Fruit fly (Drosophila melanogaster) whole organism, embryonic: Measurements from ENCODE around the gene CG1738.

ENCODE experiments used
- Atf6 ChIP-seq: fragments of 200-800 bp; sonication (Bioruptor generic); IDR thresholded peaks from 2 replicates; pipeline ENCODE4 v1.3.6; 2022; ENCODE audit warnings: missing biosample characterization, missing genetic modification characterization
- Awh ChIP-seq: fragments of 200-800 bp; sonication (Bioruptor generic); IDR thresholded peaks from 2 replicates; pipeline ENCODE4, ENCODE4 v1.3.6; 2022; ENCODE audit warnings: missing biosample characterization, missing genetic modification characterization
- Bgb ChIP-seq: fragments of 200-800 bp; sonication (Bioruptor generic); IDR thresholded peaks from 2 replicates; pipeline ENCODE4 v1.3.6; 2022; ENCODE audit warnings: missing biosample characterization, missing genetic modification characterization; ENCODE audit not compliant: partially characterized antibody
- CG10267 ChIP-seq: fragments of 200-800 bp; sonication (Bioruptor generic); optimal IDR thresholded peaks from 2 replicates; lab custom pipeline; 2018; ENCODE audit warnings: missing biosample characterization, mild to moderate bottlenecking, missing genetic modification characterization, moderate library complexity
- CG10321 ChIP-seq: fragments of 200-800 bp; sonication (Bioruptor generic); IDR thresholded peaks from 2 replicates; pipeline ENCODE4 v1.3.6; 2022; ENCODE audit warnings: missing biosample characterization, missing genetic modification characterization
- CG11247 ChIP-seq: fragments of 200-800 bp; sonication (Bioruptor generic); IDR thresholded peaks from 2 replicates; pipeline ENCODE4 v1.3.6; 2022; ENCODE audit warnings: missing biosample characterization, missing genetic modification characterization
- CG12155 ChIP-seq: fragments of 200-800 bp; sonication (Bioruptor generic); optimal IDR thresholded peaks from 3 replicates; lab custom pipeline; 2016; ENCODE audit warnings: missing biosample characterization, missing genetic modification characterization
- CG1233 ChIP-seq: fragments of 200-800 bp; sonication (Bioruptor generic); optimal IDR thresholded peaks from 4 replicates; lab custom pipeline; 2018; ENCODE audit warnings: missing biosample characterization, mild to moderate bottlenecking, missing genetic modification characterization
- CG12744 ChIP-seq: fragments of 200-800 bp; sonication (Bioruptor generic); optimal IDR thresholded peaks from 2 replicates; lab custom pipeline; 2016; ENCODE audit warnings: missing biosample characterization, missing genetic modification characterization
- CG14667 ChIP-seq: fragments of 200-800 bp; sonication (Bioruptor generic); IDR thresholded peaks from 2 replicates; pipeline ENCODE4 v1.3.6; 2022; ENCODE audit warnings: missing biosample characterization, missing genetic modification characterization
- CG16863 ChIP-seq: fragments of 200-800 bp; sonication (Bioruptor generic); optimal IDR thresholded peaks from 3 replicates; lab custom pipeline; 2016; ENCODE audit warnings: missing biosample characterization, missing genetic modification characterization
- CG1832 ChIP-seq: fragments of 200-800 bp; sonication (Bioruptor generic); optimal IDR thresholded peaks from 2 replicates; lab custom pipeline; 2017; ENCODE audit warnings: missing biosample characterization, mild to moderate bottlenecking, missing genetic modification characterization, inconsistent platforms
- CG2116 ChIP-seq: fragments of 200-800 bp; sonication (Bioruptor generic); optimal IDR thresholded peaks from 3 replicates; lab custom pipeline; 2018; ENCODE audit warnings: missing biosample characterization, mild to moderate bottlenecking, missing genetic modification characterization
- CG4854 ChIP-seq: fragments of 200-800 bp; sonication (Bioruptor generic); optimal IDR thresholded peaks from 2 replicates; lab custom pipeline; 2016; ENCODE audit warnings: missing biosample characterization, missing genetic modification characterization, inconsistent platforms
- CG5180 ChIP-seq: fragments of 200-800 bp; sonication (Bioruptor generic); optimal IDR thresholded peaks from 3 replicates; lab custom pipeline; 2017; ENCODE audit warnings: missing biosample characterization, missing genetic modification characterization, mild to moderate bottlenecking, moderate library complexity, missing genetic modification reagents
- CG7839 ChIP-seq: fragments of 200-800 bp; sonication (Bioruptor generic); optimal IDR thresholded peaks from 3 replicates; lab custom pipeline; 2018; ENCODE audit warnings: missing biosample characterization, mild to moderate bottlenecking, missing genetic modification characterization, moderate library complexity
- ERR ChIP-seq: fragments of 200-800 bp; sonication (Bioruptor generic); optimal IDR thresholded peaks from 2 replicates; lab custom pipeline; 2016; ENCODE audit warnings: missing biosample characterization, missing genetic modification characterization
- GATAe ChIP-seq: fragments of 200-800 bp; sonication (Bioruptor generic); conservative IDR thresholded peaks from 2 replicates; pipeline ENCODE4 v1.3.6; 2022; ENCODE audit warnings: missing biosample characterization, missing genetic modification characterization
- Hand ChIP-seq: fragments of 200-800 bp; sonication (Bioruptor generic); optimal IDR thresholded peaks from 2 replicates; lab custom pipeline; 2017; ENCODE audit warnings: mild to moderate bottlenecking, missing biosample characterization, missing genetic modification reagents, missing genetic modification characterization
- Hmx ChIP-seq: fragments of 200-800 bp; sonication (Bioruptor generic); optimal IDR thresholded peaks from 2 replicates; lab custom pipeline; 2016; ENCODE audit warnings: missing biosample characterization, missing genetic modification characterization
- Hr3 ChIP-seq: fragments of 200-800 bp; sonication (Bioruptor generic); optimal IDR thresholded peaks from 3 replicates; lab custom pipeline; 2016; ENCODE audit warnings: missing biosample characterization, missing genetic modification characterization
- Hsf ChIP-seq: fragments of 200-800 bp; sonication (Bioruptor generic); optimal IDR thresholded peaks from 3 replicates; lab custom pipeline; 2016; ENCODE audit warnings: missing biosample characterization, missing genetic modification characterization
- NFAT ChIP-seq: fragments of 200-800 bp; sonication (Bioruptor generic); IDR thresholded peaks from 2 replicates; pipeline ENCODE4 v1.3.6; 2022; ENCODE audit warnings: missing biosample characterization, missing genetic modification characterization
- Poxn ChIP-seq: fragments of 200-800 bp; sonication (Bioruptor generic); IDR thresholded peaks from 2 replicates; pipeline ENCODE4 v1.3.6; 2022; ENCODE audit warnings: missing biosample characterization, missing genetic modification characterization
- Rfx ChIP-seq: fragments of 200-800 bp; sonication (Bioruptor generic); IDR thresholded peaks from 2 replicates; pipeline ENCODE4 v1.3.6; 2022; ENCODE audit warnings: missing biosample characterization, missing genetic modification characterization
- Sin3A ChIP-seq: fragments of >200 bp; optimal IDR thresholded peaks from 2 replicates; lab custom pipeline; 2018
- Sox102F ChIP-seq: fragments of 200-800 bp; sonication (Bioruptor generic); optimal IDR thresholded peaks from 2 replicates; lab custom pipeline; 2018; ENCODE audit warnings: missing biosample characterization, mild to moderate bottlenecking, missing genetic modification characterization, moderate library complexity
- Sry-δ ChIP-seq: fragments of 200-800 bp; sonication (Bioruptor generic); optimal IDR thresholded peaks from 2 replicates; lab custom pipeline; 2016; ENCODE audit warnings: missing biosample characterization, missing genetic modification characterization
- bbx ChIP-seq: fragments of 200-800 bp; sonication (Bioruptor generic); IDR thresholded peaks from 2 replicates; pipeline ENCODE4 v1.3.6; 2022; ENCODE audit warnings: missing biosample characterization, missing genetic modification characterization; ENCODE audit not compliant: partially characterized antibody
- bcd ChIP-seq: fragments of 200-800 bp; sonication (Bioruptor generic); optimal IDR thresholded peaks from 2 replicates; lab custom pipeline; 2017; ENCODE audit warnings: missing biosample characterization, mild to moderate bottlenecking, missing genetic modification characterization
- cad ChIP-seq: fragments of >200 bp; optimal IDR thresholded peaks from 2 replicates; lab custom pipeline; 2017; ENCODE audit warnings: missing biosample characterization, missing genetic modification characterization
- cas ChIP-seq: fragments of 200-800 bp; sonication (Bioruptor generic); IDR thresholded peaks from 2 replicates; pipeline ENCODE4 v1.3.6; 2022; ENCODE audit warnings: missing biosample characterization, missing genetic modification characterization
- ftz-f1 ChIP-seq: fragments of 200-800 bp; sonication (Bioruptor generic); optimal IDR thresholded peaks from 2 replicates; lab custom pipeline; 2016; ENCODE audit warnings: missing biosample characterization, missing genetic modification characterization
- gsb ChIP-seq: fragments of 200-800 bp; sonication (Bioruptor generic); IDR thresholded peaks from 2 replicates; pipeline ENCODE4 v1.3.6; 2022; ENCODE audit warnings: missing biosample characterization, missing genetic modification characterization
- hkb ChIP-seq, 2 experiments: fragments of 200-800 bp in 1 of 2; fragments of >200 bp in 1 of 2; sonication (Bioruptor generic) in 1 of 2; IDR thresholded peaks in 1 of 2; optimal IDR thresholded peaks in 1 of 2; 2 replicates each; pipeline versions ENCODE4 v1.3.6 to Lab custom; 2017 to 2022; ENCODE audit warnings: missing biosample characterization in 1 of 2, missing genetic modification characterization in 1 of 2
- lbe ChIP-seq: fragments of 200-800 bp; sonication (Bioruptor generic); optimal IDR thresholded peaks from 2 replicates; lab custom pipeline; 2016; ENCODE audit warnings: missing biosample characterization, mild to moderate bottlenecking, missing genetic modification characterization
- lilli ChIP-seq: fragments of 200-800 bp; sonication (Bioruptor generic); optimal IDR thresholded peaks from 3 replicates; lab custom pipeline; 2016; ENCODE audit warnings: missing biosample characterization, missing genetic modification characterization
- luna ChIP-seq: fragments of 200-800 bp; sonication (Bioruptor generic); optimal IDR thresholded peaks from 2 replicates; lab custom pipeline; 2016; ENCODE audit warnings: missing biosample characterization, missing genetic modification characterization
- mam ChIP-seq: fragments of 200-800 bp; sonication (Bioruptor generic); optimal IDR thresholded peaks from 3 replicates; lab custom pipeline; 2016; ENCODE audit warnings: missing biosample characterization, missing genetic modification characterization
- nau ChIP-seq: fragments of 200-800 bp; sonication (Bioruptor generic); optimal IDR thresholded peaks from 3 replicates; lab custom pipeline; 2017; ENCODE audit warnings: missing biosample characterization, mild to moderate bottlenecking, missing genetic modification characterization, missing genetic modification reagents
- oc ChIP-seq: fragments of 200-800 bp; sonication (Bioruptor generic); optimal IDR thresholded peaks from 2 replicates; lab custom pipeline; 2018; ENCODE audit warnings: missing biosample characterization, mild to moderate bottlenecking, missing genetic modification characterization, moderate library complexity
- org-1 ChIP-seq: fragments of 200-800 bp; sonication (Bioruptor generic); optimal IDR thresholded peaks from 2 replicates; lab custom pipeline; 2017; ENCODE audit warnings: missing biosample characterization, missing genetic modification characterization
- peb ChIP-seq: fragments of 200-800 bp; sonication (Bioruptor generic); IDR thresholded peaks from 2 replicates; pipeline ENCODE4 v1.3.6; 2022; ENCODE audit warnings: missing biosample characterization, missing genetic modification characterization
- schlank ChIP-seq: fragments of 200-800 bp; sonication (Bioruptor generic); optimal IDR thresholded peaks from 2 replicates; lab custom pipeline; 2018; ENCODE audit warnings: missing biosample characterization, mild to moderate bottlenecking, missing genetic modification characterization
- sd ChIP-seq: fragments of 200-800 bp; sonication (Bioruptor generic); optimal IDR thresholded peaks from 3 replicates; lab custom pipeline; 2018; ENCODE audit warnings: missing biosample characterization, mild to moderate bottlenecking, missing genetic modification characterization, moderate library complexity
- seq ChIP-seq: fragments of 200-800 bp; sonication (Bioruptor generic); IDR thresholded peaks from 2 replicates; pipeline ENCODE4 v1.3.6; 2022; ENCODE audit warnings: missing biosample characterization, missing genetic modification characterization
- sima ChIP-seq: fragments of 200-800 bp; sonication (Bioruptor generic); optimal IDR thresholded peaks from 2 replicates; lab custom pipeline; 2016; ENCODE audit warnings: missing biosample characterization, missing genetic modification characterization
- stwl ChIP-seq: fragments of 200-800 bp; sonication (Bioruptor generic); optimal IDR thresholded peaks from 3 replicates; lab custom pipeline; 2018; ENCODE audit warnings: missing biosample characterization, mild to moderate bottlenecking, missing genetic modification characterization, moderate library complexity
- tup ChIP-seq: fragments of 200-800 bp; sonication (Bioruptor generic); optimal IDR thresholded peaks from 2 replicates; lab custom pipeline; 2016; ENCODE audit warnings: missing biosample characterization, mild to moderate bottlenecking, missing genetic modification characterization, moderate library complexity
- vfl ChIP-seq: fragments of 200-800 bp; sonication (Bioruptor generic); optimal IDR thresholded peaks from 2 replicates; lab custom pipeline; 2016; ENCODE audit warnings: missing biosample characterization, missing genetic modification characterization

Gene CG1738

dm6 chrX:11389494-11390447 lies 40.9 kb downstream of the CG1738 start (continued):
- TF ChIP-seq Sin3A (lab: Kevin White, UChicago) (no peak), Sry-δ (GFP tag; lab: Kevin White, UChicago) (peak; percentile 43), Hsf (GFP tag; lab: Kevin White, UChicago) (no peak), ERR (GFP tag; lab: Kevin White, UChicago) (no peak), CG11247 (no peak), Hr3 (no peak), Hmx (GFP tag; lab: Kevin White, UChicago) (no peak), cad (GFP tag; lab: Kevin White, UChicago) (no peak), CG7839 (tag; lab: Kevin White, UChicago) (no peak), stwl (tag; lab: Kevin White, UChicago) (peak; percentile 70), CG4854 (GFP tag; lab: Kevin White, UChicago) (no peak), CG1832 (peak; percentile 56), CG1233 (no peak), sima (GFP tag; lab: Kevin White, UChicago) (no peak), CG12155 (GFP tag; lab: Kevin White, UChicago) (no peak), lbe (peak; percentile 9), nau (GFP tag; lab: Kevin White, UChicago) (no peak), CG5180 (peak; percentile 16), Rfx (GFP tag; lab: Robert Waterston, UW) (peak; percentile 9; the same call in 1 of the 2 replicates), CG14667 (GFP tag; lab: Robert Waterston, UW) (no peak), Bgb (GFP tag; lab: Robert Waterston, UW) (peak; percentile 71), CG16863 (GFP tag; lab: Kevin White, UChicago) (no peak), CG10267 (tag; lab: Kevin White, UChicago) (peak; percentile 17), ftz-f1 (GFP tag; lab: Kevin White, UChicago) (no peak), luna (GFP tag; lab: Kevin White, UChicago) (no peak), sd (tag; lab: Kevin White, UChicago) (peak; percentile 12), hkb (optimal IDR thresholded peaks at IDR 0.05; lab: Kevin White, UChicago) (no peak), hkb (GFP tag; IDR thresholded peaks at IDR 0.05; lab: Robert Waterston, UW) (no peak), bcd (GFP tag; lab: Kevin White, UChicago) (no peak), oc (tag; lab: Kevin White, UChicago) (no peak), gsb (GFP tag; lab: Robert Waterston, UW) (no peak), CG2116 (GFP tag; lab: Kevin White, UChicago) (peak; percentile 56), schlank (tag; lab: Kevin White, UChicago) (no peak), CG10321 (GFP tag; lab: Robert Waterston, UW) (no peak), lilli (GFP tag; lab: Kevin White, UChicago) (no peak), Poxn (GFP tag; lab: Robert Waterston, UW) (no peak), bbx (GFP tag; lab: Robert Waterston, UW) (peak; percentile 81), Awh (GFP tag; lab: Robert Waterston, UW) (no peak), seq (GFP tag; lab: Robert Waterston, UW) (no peak), Atf6 (no peak), cas (no peak), tup (GFP tag; lab: Kevin White, UChicago) (no peak), CG12744 (GFP tag; lab: Kevin White, UChicago) (no peak), NFAT (no peak), Sox102F (GFP tag; lab: Kevin White, UChicago) (no peak), org-1 (no peak), mam (GFP tag; lab: Kevin White, UChicago) (no peak), Hand (no peak), peb (no peak), vfl (no peak), GATAe (GFP tag; lab: Robert Waterston, UW) (no peak)
